Fruit fly (Drosophila melanogaster): Measurements from ENCODE around the gene Gas41.

Gas41 gene

DNA sequence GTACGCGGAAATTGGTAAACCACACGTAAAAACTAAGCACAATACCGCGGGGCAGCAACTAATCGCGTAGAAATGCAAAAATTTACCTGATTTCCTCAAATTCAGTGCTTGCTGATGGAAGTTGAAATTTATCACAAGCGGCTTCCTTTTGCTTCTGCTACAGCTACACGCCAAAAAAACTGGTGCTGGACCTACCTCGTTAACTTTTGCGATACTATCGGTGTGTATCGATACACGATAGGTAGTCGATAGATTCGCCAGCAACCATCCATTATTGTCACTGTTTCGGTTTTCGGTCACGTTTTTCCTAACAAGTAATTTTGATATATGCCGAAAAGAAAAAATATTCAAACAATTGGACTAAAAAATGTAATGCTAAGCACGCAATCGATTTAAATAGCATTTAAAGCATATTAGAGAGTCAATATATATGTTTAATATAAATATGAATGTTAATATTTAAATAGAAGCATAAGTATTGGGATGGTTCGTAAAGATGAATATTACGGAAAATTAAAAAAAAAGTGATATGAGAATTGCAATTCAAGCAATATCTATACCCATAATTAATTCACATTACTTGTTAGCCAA is 17.5 kb upstream of the Gas41 start, which contains the start of gene Sumo (continued):
- TF ChIP-seq CG13775 (GFP tag; optimal IDR thresholded peaks at IDR 0.05) = peak; percentile 59
- TF ChIP-seq CG31388 (GFP tag; optimal IDR thresholded peaks at IDR 0.05) = no peak
- TF ChIP-seq lov (optimal IDR thresholded peaks at IDR 0.05) = no peak
- 0 out of 3 replicates have a peak, but pooled peaks have one; percentile 38 for TF ChIP-seq lov (GFP tag; IDR thresholded peaks at IDR 0.05)
- peak; percentile 66 for TF ChIP-seq CG1603 (tag; optimal IDR thresholded peaks at IDR 0.05)
- 0 out of 3 replicates have a peak, but pooled peaks have one; percentile 26 for TF ChIP-seq zfh1 (GFP tag; IDR thresholded peaks at IDR 0.05)
- no peak for TF ChIP-seq gcm (GFP tag; optimal IDR thresholded peaks at IDR 0.05)
- TF ChIP-seq CG10565 (GFP tag; optimal IDR thresholded peaks at IDR 0.05) = no peak
- 0 out of 2 replicates have a peak, but pooled peaks have one; percentile 17 for TF ChIP-seq CG1024 (GFP tag; IDR thresholded peaks at IDR 0.05)
- peak; percentile 25 for TF ChIP-seq Meics (GFP tag; optimal IDR thresholded peaks at IDR 0.05)
- no peak for TF ChIP-seq pan (optimal IDR thresholded peaks at IDR 0.05)
- TF ChIP-seq pan (GFP tag; optimal IDR thresholded peaks at IDR 0.05 in 1 of 2, IDR thresholded peaks at IDR 0.05 in 1 of 2) = peak in 1 of 2 experiments; percentile 43
- TF ChIP-seq twi (tag; optimal IDR thresholded peaks at IDR 0.05) = peak; percentile 1
- TF ChIP-seq Sin3A (optimal IDR thresholded peaks at IDR 0.05) = peak; percentile 13
- TF ChIP-seq zen2 (GFP tag; IDR thresholded peaks at IDR 0.05; ENCODE audit: partially characterized antibody) = peak; percentile 99
- peak; percentile 13 for TF ChIP-seq stwl (tag; optimal IDR thresholded peaks at IDR 0.05)
- peak; percentile 100 for TF ChIP-seq CG42726 (GFP tag; IDR thresholded peaks at IDR 0.05; ENCODE audit: partially characterized antibody)
- TF ChIP-seq Rfx (GFP tag; IDR thresholded peaks at IDR 0.05) = peak; percentile 76
- peak; percentile 99 for TF ChIP-seq CG3995 (GFP tag; optimal IDR thresholded peaks at IDR 0.05)
- TF ChIP-seq lbe (GFP tag; optimal IDR thresholded peaks at IDR 0.05) = no peak
- TF ChIP-seq ERR (GFP tag; optimal IDR thresholded peaks at IDR 0.05) = no peak
- peak; percentile 9 for TF ChIP-seq YL-1 (GFP tag; optimal IDR thresholded peaks at IDR 0.05)
- TF ChIP-seq sisA (GFP tag; IDR thresholded peaks at IDR 0.05) = 0 out of 2 replicates have a peak, but pooled peaks have one; percentile 3
- peak; percentile 15 for TF ChIP-seq Dp (GFP tag; optimal IDR thresholded peaks at IDR 0.05)
- TF ChIP-seq sug (tag; optimal IDR thresholded peaks at IDR 0.05) = peak; percentile 23
- no peak for TF ChIP-seq esg (GFP tag; conservative IDR thresholded peaks at IDR 0.05)
- TF ChIP-seq CG32532 (GFP tag; IDR thresholded peaks at IDR 0.05) = peak; percentile 49
- peak; percentile 83; the same call in 2 of the 4 replicates for TF ChIP-seq Gug (GFP tag; IDR thresholded peaks at IDR 0.05)
- peak; percentile 30 for TF ChIP-seq Oli (tag; optimal IDR thresholded peaks at IDR 0.05)
- TF ChIP-seq ci (GFP tag; IDR thresholded peaks at IDR 0.05) = peak; percentile 67
- peak; percentile 96 for TF ChIP-seq hbn (GFP tag; IDR thresholded peaks at IDR 0.05; ENCODE audit: partially characterized antibody)
- TF ChIP-seq slbo (GFP tag; IDR thresholded peaks at IDR 0.05) = peak; percentile 53
- TF ChIP-seq Gsc (GFP tag; IDR thresholded peaks at IDR 0.05) = no peak
- no peak for TF ChIP-seq CG9876 (GFP tag; optimal IDR thresholded peaks at IDR 0.05)
- TF ChIP-seq CG16813 (GFP tag; IDR thresholded peaks at IDR 0.05; ENCODE audit: partially characterized antibody) = peak; percentile 100
- no peak for TF ChIP-seq mirr (GFP tag; optimal IDR thresholded peaks at IDR 0.05)
- no peak for TF ChIP-seq Ssrp (tag; optimal IDR thresholded peaks at IDR 0.05)
- TF ChIP-seq dmrt11E (tag; optimal IDR thresholded peaks at IDR 0.05) = peak; percentile 4
- TF ChIP-seq CG32767 (GFP tag; IDR thresholded peaks at IDR 0.05) = no peak
- no peak for TF ChIP-seq CG18476 (GFP tag; optimal IDR thresholded peaks at IDR 0.05)
- TF ChIP-seq CG10366 (GFP tag; IDR thresholded peaks at IDR 0.05) = no peak
- peak; percentile 39 for TF ChIP-seq CG11504 (tag; optimal IDR thresholded peaks at IDR 0.05)
- TF ChIP-seq CG17802 (tag; optimal IDR thresholded peaks at IDR 0.05) = no peak
- TF ChIP-seq vvl (GFP tag; IDR thresholded peaks at IDR 0.05) = peak; percentile 10; the same call in 1 of the 2 replicates
- TF ChIP-seq CG13424 (tag; optimal IDR thresholded peaks at IDR 0.05) = no peak
- TF ChIP-seq Elba2 (GFP tag; optimal IDR thresholded peaks at IDR 0.05) = no peak
- peak; percentile 15 for TF ChIP-seq Lhr (GFP tag; optimal IDR thresholded peaks at IDR 0.05)
- TF ChIP-seq kay (GFP tag; optimal IDR thresholded peaks at IDR 0.05) = no peak
- peak; percentile 41 for TF ChIP-seq CG10543 (GFP tag; optimal IDR thresholded peaks at IDR 0.05)
- no peak for TF ChIP-seq crp (GFP tag; optimal IDR thresholded peaks at IDR 0.05)

All from whole organism, embryonic.